Worm (Caenorhabditis elegans) whole organism, L4 larva: Measurements from ENCODE around the gene ttr-33.

Experiments
- F37D6.2 ChIP-seq: sonication (generic microtip); optimal IDR thresholded peaks from 2 replicates; lab custom pipeline; 2016; ENCODE audit warnings: mild to moderate bottlenecking, missing genetic modification characterization, missing compliant biosample characterization
- R02D3.7 ChIP-seq: fragments of 150-350 bp; sonication (generic microtip); optimal IDR thresholded peaks from 3 replicates; lab custom pipeline; 2014; ENCODE audit warnings: missing biosample characterization, missing genetic modification characterization
- ZK546.5 ChIP-seq, 2 experiments: sonication (generic microtip); optimal IDR thresholded peaks; 2 replicates each; lab custom pipeline; 2017; ENCODE audit warnings: missing biosample characterization in 2 of 2, missing genetic modification characterization in 2 of 2
- ceh-32 ChIP-seq: sonication (generic microtip); optimal IDR thresholded peaks from 2 replicates; lab custom pipeline; 2016; ENCODE audit warnings: mild to moderate bottlenecking, missing genetic modification characterization, missing compliant biosample characterization; ENCODE audit not compliant: poor library complexity
- ceh-82 ChIP-seq: sonication (generic microtip); optimal IDR thresholded peaks from 2 replicates; lab custom pipeline; 2017; ENCODE audit warnings: missing biosample characterization, missing genetic modification characterization
- nhr-10 ChIP-seq: fragments of 150-350 bp; optimal IDR thresholded peaks from 2 replicates; lab custom pipeline; 2014; ENCODE audit warnings: missing biosample characterization, missing genetic modification characterization
- nhr-28 ChIP-seq: fragments of 150-350 bp; optimal IDR thresholded peaks from 2 replicates; lab custom pipeline; 2014; ENCODE audit warnings: missing biosample characterization, missing genetic modification characterization
- php-3 ChIP-seq: fragments of 200-800 bp; sonication (Bioruptor generic); IDR thresholded peaks from 2 replicates; pipeline ENCODE4 v1.3.6; 2022; ENCODE audit warnings: missing genetic modification reagents, missing genetic modification characterization, missing compliant biosample characterization
- snpc-4 ChIP-seq: fragments of 150-350 bp; optimal IDR thresholded peaks from 2 replicates; lab custom pipeline; 2014; ENCODE audit warnings: missing biosample characterization, missing genetic modification characterization
- ztf-11 ChIP-seq: fragments of 150-350 bp; optimal IDR thresholded peaks from 2 replicates; lab custom pipeline; 2014; ENCODE audit warnings: missing biosample characterization, missing genetic modification characterization

ce11 chrV:7793067-7793466 lies 44.6 kb downstream of the ttr-33 start, which contains the start of gene flp-21:
- TF ChIP-seq R02D3.7 (no peak), nhr-10 (tag; lab: Kevin White, UChicago) (no peak), nhr-28 (no peak), ztf-11 (tag; lab: Kevin White, UChicago) (no peak), ceh-32 (tag; lab: Kevin White, UChicago) (no peak), php-3 (GFP tag; lab: Robert Waterston, UW) (no peak), F37D6.2 (tag; lab: Kevin White, UChicago) (no peak), ceh-82 (no peak), ZK546.5 (tag; optimal IDR thresholded peaks at IDR 0.05; lab: Kevin White, UChicago) (no peak), snpc-4 (no peak)
